Worm (Caenorhabditis elegans): Measurements from ENCODE around the gene reps-1.

reps-1 gene

ce11 chrV:18986103-18986502 is 4.2 kb downstream of the reps-1 start:
- TF ChIP-seq fkh-2 (tag; optimal IDR thresholded peaks at IDR 0.05) (no peak), ceh-28 (tag; optimal IDR thresholded peaks at IDR 0.05) (peak; percentile 90)

- TF ChIP-seq ceh-28 (tag; optimal IDR thresholded peaks at IDR 0.05), result peak; percentile 83
Observed at ce11 chrV:18984656-18985055, 5.6 kb downstream of the reps-1 start.

- TF ChIP-seq elt-3 (tag; optimal IDR thresholded peaks at IDR 0.05), result no peak
- no peak for TF ChIP-seq jun-1 (tag; optimal IDR thresholded peaks at IDR 0.05)
- TF ChIP-seq elt-1 (tag; optimal IDR thresholded peaks at IDR 0.05), result no peak
- TF ChIP-seq unc-39 (tag; optimal IDR thresholded peaks at IDR 0.05), result no peak
- no peak for TF ChIP-seq ceh-82 (tag; optimal IDR thresholded peaks at IDR 0.05)
Observed at ce11 chrV:18981736-18982135, 8.6 kb downstream of the reps-1 start.

- TF ChIP-seq tbx-2 (tag; optimal IDR thresholded peaks at IDR 0.05), result no peak
- peak in 1 of 2 experiments; percentile 43 for TF ChIP-seq eor-1 (tag; optimal IDR thresholded peaks at IDR 0.05)
- TF ChIP-seq nhr-23 (tag; optimal IDR thresholded peaks at IDR 0.05), result peak; percentile 76
- peak; percentile 74 for TF ChIP-seq nhr-43 (tag; optimal IDR thresholded peaks at IDR 0.05; ENCODE audit: poor library complexity, severe bottlenecking)
- TF ChIP-seq elt-1 (tag; optimal IDR thresholded peaks at IDR 0.05), result no peak
- TF ChIP-seq snpc-4 (tag; optimal IDR thresholded peaks at IDR 0.05), result peak; percentile 31
- no peak for TF ChIP-seq ceh-82 (tag; optimal IDR thresholded peaks at IDR 0.05)
- TF ChIP-seq R02D3.7 (tag; optimal IDR thresholded peaks at IDR 0.05), result no peak
- TF ChIP-seq unc-39 (tag; optimal IDR thresholded peaks at IDR 0.05), result no peak
- peak; percentile 3 for TF ChIP-seq lin-39 (tag; optimal IDR thresholded peaks at IDR 0.05)
- peak; percentile 11 for TF ChIP-seq elt-2 (tag; optimal IDR thresholded peaks at IDR 0.05)
- no peak for TF ChIP-seq ztf-4 (tag; optimal IDR thresholded peaks at IDR 0.05)
- TF ChIP-seq pha-4 (tag; optimal IDR thresholded peaks at IDR 0.05), result peak; percentile 72
- TF ChIP-seq unc-62 (GFP tag; optimal IDR thresholded peaks at IDR 0.05), result no peak
- peak; percentile 58 for TF ChIP-seq lin-15B (tag; optimal IDR thresholded peaks at IDR 0.05)
- TF ChIP-seq skn-1 (tag; optimal IDR thresholded peaks at IDR 0.05), result no peak
- TF ChIP-seq lsy-12 (tag; optimal IDR thresholded peaks at IDR 0.05), result peak; percentile 69
- peak; percentile 20 for TF ChIP-seq hmg-11 (tag; optimal IDR thresholded peaks at IDR 0.05)
- no peak for TF ChIP-seq nhr-12 (tag; optimal IDR thresholded peaks at IDR 0.05)
- TF ChIP-seq nhr-67 (tag; optimal IDR thresholded peaks at IDR 0.05), result no peak
- TF ChIP-seq nfya-1 (tag; optimal IDR thresholded peaks at IDR 0.05; ENCODE audit: insufficient read depth), result peak; percentile 63
- no peak for TF ChIP-seq fkh-10 (GFP tag; optimal IDR thresholded peaks at IDR 0.05)
- TF ChIP-seq ama-1 (optimal IDR thresholded peaks at IDR 0.05), result no peak
Observed at ce11 chrV:18980980-18981529, 9.2 kb downstream of the reps-1 start, which contains the start of the genes mrps-35 and sws-1. TSS of gene mrps-35 (plus strand) at chrV:18981306. TSS of gene sws-1 (minus strand) at chrV:18981479.

ce11 chrV:18978301-18978700 is 12.0 kb downstream of the reps-1 start:
- TF ChIP-seq lsy-12 (tag; optimal IDR thresholded peaks at IDR 0.05) (no peak), pqm-1 (tag; optimal IDR thresholded peaks at IDR 0.05) (peak; percentile 24), elt-2 (tag; optimal IDR thresholded peaks at IDR 0.05) (peak; percentile 75), pha-4 (tag; optimal IDR thresholded peaks at IDR 0.05) (peak; percentile 35), R02D3.7 (tag; optimal IDR thresholded peaks at IDR 0.05) (no peak), nhr-237 (tag; optimal IDR thresholded peaks at IDR 0.05) (no peak)

- TF ChIP-seq pha-4 (tag; optimal IDR thresholded peaks at IDR 0.05) (no peak), snpc-4 (tag; optimal IDR thresholded peaks at IDR 0.05) (no peak), unc-39 (tag; optimal IDR thresholded peaks at IDR 0.05) (no peak), zag-1 (tag; optimal IDR thresholded peaks at IDR 0.05) (no peak), nhr-25 (tag; optimal IDR thresholded peaks at IDR 0.05) (no peak), nhr-67 (tag; optimal IDR thresholded peaks at IDR 0.05) (no peak), ama-1 (optimal IDR thresholded peaks at IDR 0.05) (no peak), ztf-11 (tag; optimal IDR thresholded peaks at IDR 0.05) (no peak), mml-1 (tag; optimal IDR thresholded peaks at IDR 0.05) (no peak), nhr-23 (tag; optimal IDR thresholded peaks at IDR 0.05) (no peak), elt-3 (tag; optimal IDR thresholded peaks at IDR 0.05) (no peak), ceh-9 (tag; optimal IDR thresholded peaks at IDR 0.05) (no peak)
Observed at ce11 chrV:18977876-18978275, 12.4 kb downstream of the reps-1 start, which contains the start of gene Y39B6A.41. TSS of gene Y39B6A.41 (minus strand) at chrV:18977976.
